Worm (Caenorhabditis elegans): Measurements from ENCODE around the gene Y41G9A.17.

Y41G9A.17 gene

DNA sequence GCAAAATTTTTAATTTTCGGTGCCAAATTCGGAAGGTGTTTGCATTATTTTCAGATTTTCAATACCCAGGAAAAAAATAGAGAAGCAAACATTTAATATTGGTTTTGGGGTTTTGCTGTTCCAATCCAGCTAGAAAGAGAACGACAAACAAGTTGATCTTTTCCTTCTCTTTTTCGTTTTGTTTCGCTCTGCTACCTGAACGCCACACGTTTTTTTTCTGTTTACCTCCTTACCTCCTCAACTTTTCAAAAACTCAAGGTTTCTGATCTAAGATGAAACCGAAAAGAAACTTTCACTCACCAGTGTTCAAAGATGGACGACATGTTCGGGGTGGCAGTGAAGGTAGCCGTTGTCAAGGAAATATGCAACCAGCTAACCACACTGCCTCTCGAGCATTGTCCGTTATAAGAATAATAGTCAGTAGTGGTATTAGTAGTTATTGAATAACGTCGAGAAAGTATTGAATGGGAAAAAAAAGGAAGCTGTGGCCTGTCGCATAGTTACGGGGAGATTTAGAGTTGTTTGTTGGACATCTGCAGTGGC, 30.0 kb downstream of the Y41G9A.17 start (continued):
- no peak for TF ChIP-seq repo-1 (tag; optimal IDR thresholded peaks at IDR 0.05)
- TF ChIP-seq pha-4 (tag; optimal IDR thresholded peaks at IDR 0.05) = peak; percentile 51
- TF ChIP-seq chd-7 (tag; optimal IDR thresholded peaks at IDR 0.05) = no peak
- no peak for TF ChIP-seq Y67H2A.10 (GFP tag; conservative IDR thresholded peaks at IDR 0.05)
- TF ChIP-seq lsy-27 (tag; optimal IDR thresholded peaks at IDR 0.05; ENCODE audit: borderline replicate concordance, insufficient read depth) = no peak

DNA sequence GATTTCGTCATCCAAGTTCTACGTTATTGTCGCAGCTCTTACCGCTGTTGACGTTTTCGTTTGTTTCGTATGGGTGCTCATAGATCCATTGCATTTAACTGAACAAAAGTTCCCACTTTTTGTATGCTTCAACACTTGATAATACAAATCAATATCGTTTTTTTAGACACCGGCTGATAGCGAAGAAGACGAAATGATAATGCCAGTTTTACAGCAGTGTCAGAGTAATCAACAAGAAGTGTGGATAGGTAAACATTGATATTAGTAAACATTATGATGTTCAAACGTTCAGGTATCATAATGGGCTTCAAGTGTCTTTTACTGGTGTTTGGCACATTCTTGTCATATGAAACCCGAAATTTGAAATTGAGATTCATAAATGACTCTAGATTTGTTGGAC, 33.3 kb downstream of the Y41G9A.17 start:
- TF ChIP-seq attf-6 (GFP tag; IDR thresholded peaks at IDR 0.05) (no peak), C17E4.6 (GFP tag; IDR thresholded peaks at IDR 0.05) (no peak), nhr-80 (tag; optimal IDR thresholded peaks at IDR 0.05) (peak; percentile 27)

ce11 chrX:2960703-2961102, 38.8 kb downstream of the Y41G9A.17 start:
- TF ChIP-seq nfya-1 (tag; optimal IDR thresholded peaks at IDR 0.05; ENCODE audit: borderline replicate concordance, insufficient read depth) (no peak), rpc-1 (optimal IDR thresholded peaks at IDR 0.05) (no peak), rpc-1 (tag; optimal IDR thresholded peaks at IDR 0.05) (no peak), hmg-20 (GFP tag; IDR thresholded peaks at IDR 0.05) (no peak), C06A6.2 (GFP tag; conservative IDR thresholded peaks at IDR 0.05) (no peak), atf-7 (tag; optimal IDR thresholded peaks at IDR 0.05) (no peak), die-1 (tag; optimal IDR thresholded peaks at IDR 0.05) (no peak), snpc-1.1 (tag; optimal IDR thresholded peaks at IDR 0.05; ENCODE audit: insufficient read depth) (peak; percentile 78), F33H1.4 (GFP tag; IDR thresholded peaks at IDR 0.05) (no peak), lsy-27 (tag; optimal IDR thresholded peaks at IDR 0.05; ENCODE audit: borderline replicate concordance, insufficient read depth) (no peak), attf-5 (GFP tag; optimal IDR thresholded peaks at IDR 0.05) (no peak), hmg-1.2 (GFP tag; IDR thresholded peaks at IDR 0.05) (peak; percentile 70), B0336.3 (GFP tag; IDR thresholded peaks at IDR 0.05) (no peak), lin-40 (tag; optimal IDR thresholded peaks at IDR 0.05) (no peak), nfyb-1 (GFP tag; IDR thresholded peaks at IDR 0.05) (0 out of 2 replicates have a peak, but pooled peaks have one; percentile 41), snpc-4 (GFP tag; optimal IDR thresholded peaks at IDR 0.05) (peak; percentile 72), snpc-4 (tag; optimal IDR thresholded peaks at IDR 0.05) (peak; percentile 53 to 94 (median 86)), him-1 (tag; optimal IDR thresholded peaks at IDR 0.05) (no peak), C17E4.6 (GFP tag; IDR thresholded peaks at IDR 0.05) (no peak), pbrm-1 (GFP tag; IDR thresholded peaks at IDR 0.05) (0 out of 2 replicates have a peak, but pooled peaks have one; percentile 39)

- no peak for TF ChIP-seq ztf-25 (GFP tag; IDR thresholded peaks at IDR 0.05)
- TF ChIP-seq nhr-90 (tag; optimal IDR thresholded peaks at IDR 0.05) = no peak
Observed at ce11 chrX:2957446-2957985, 42.0 kb downstream of the Y41G9A.17 start, which contains the start of gene gbb-1. gbb-1 (plus strand) TSS chrX:2957935.

DNA sequence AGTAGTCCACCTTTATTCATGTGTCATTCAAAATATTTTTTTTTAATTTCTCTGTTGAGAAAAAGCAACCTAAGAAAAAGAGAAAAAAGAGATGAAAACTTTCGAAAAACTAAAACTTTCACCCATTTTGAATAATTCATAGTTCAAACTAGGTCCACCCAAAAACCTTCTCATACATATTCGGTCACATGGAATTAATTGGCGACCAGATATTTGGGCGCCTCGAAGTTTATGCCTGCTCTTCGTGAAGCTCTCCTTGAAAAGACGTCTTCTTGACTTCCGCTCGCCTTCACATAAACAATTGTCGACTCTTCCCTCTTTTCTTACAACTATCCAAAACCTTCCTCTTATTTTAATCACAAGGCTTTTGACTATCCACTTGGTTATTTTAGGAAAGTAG, 43.9 kb downstream of the Y41G9A.17 start:
- TF ChIP-seq Y56A3A.18 (GFP tag; IDR thresholded peaks at IDR 0.05) (no peak), Y53G8AR.9 (GFP tag; conservative IDR thresholded peaks at IDR 0.05) (no peak), rcor-1 (GFP tag; IDR thresholded peaks at IDR 0.05) (no peak), chd-7 (tag; optimal IDR thresholded peaks at IDR 0.05) (no peak), nfya-1 (tag; optimal IDR thresholded peaks at IDR 0.05; ENCODE audit: borderline replicate concordance, insufficient read depth) (no peak), him-1 (tag; optimal IDR thresholded peaks at IDR 0.05) (no peak), efl-1 (GFP tag; optimal IDR thresholded peaks at IDR 0.05) (no peak), mes-4 (tag; optimal IDR thresholded peaks at IDR 0.05) (no peak)

All from whole organism, young adult.